Fruit fly (Drosophila melanogaster) whole organism, wandering third instar larva: ENCODE data around the gene RpL34b.
A peak's percentile ranks its signal among the peaks of the same experiment; 100 is the strongest.

ENCODE experiments used
- CG32264 ChIP-seq: fragments of 200-800 bp; sonication (Bioruptor generic); optimal IDR thresholded peaks from 2 replicates; lab custom pipeline; 2016; ENCODE audit warnings: missing biosample characterization, missing genetic modification characterization
- CG9705 ChIP-seq: fragments of 200-800 bp; sonication (Bioruptor generic); optimal IDR thresholded peaks from 2 replicates; lab custom pipeline; 2018; ENCODE audit warnings: missing biosample characterization, mild to moderate bottlenecking, missing genetic modification characterization
- CrebA ChIP-seq: fragments of 200-800 bp; sonication (Bioruptor generic); optimal IDR thresholded peaks from 2 replicates; lab custom pipeline; 2016; ENCODE audit warnings: missing biosample characterization, mild to moderate bottlenecking, missing genetic modification characterization, borderline replicate concordance
- Dfd ChIP-seq: fragments of >200 bp; optimal IDR thresholded peaks from 2 replicates; lab custom pipeline; 2017; ENCODE audit warnings: missing biosample characterization, missing genetic modification characterization
- Dif ChIP-seq: fragments of 200-275, 200-300 bp; sonication (Bioruptor generic); optimal IDR thresholded peaks from 2 replicates; lab custom pipeline; 2018; ENCODE audit warnings: missing biosample characterization, missing genetic modification characterization; ENCODE audit not compliant: partially characterized antibody
- GATAd ChIP-seq: sonication (Bioruptor generic); optimal IDR thresholded peaks from 2 replicates; lab custom pipeline; 2016; ENCODE audit warnings: missing biosample characterization, missing genetic modification characterization
- HLH106 ChIP-seq: fragments of 200-800 bp; optimal IDR thresholded peaks from 3 replicates; lab custom pipeline; 2019; ENCODE audit warnings: missing biosample characterization, mild to moderate bottlenecking, missing genetic modification characterization, moderate library complexity
- Hr78 ChIP-seq: fragments of >200 bp; optimal IDR thresholded peaks from 2 replicates; lab custom pipeline; 2017; ENCODE audit warnings: missing biosample characterization, missing genetic modification characterization
- Hr83 ChIP-seq: fragments of 200-300 bp; sonication (Bioruptor generic); optimal IDR thresholded peaks from 2 replicates; lab custom pipeline; 2016; ENCODE audit warnings: missing biosample characterization, mild to moderate bottlenecking, missing genetic modification characterization, moderate library complexity; ENCODE audit not compliant: poor library complexity, severe bottlenecking
- Mio ChIP-seq: sonication (Bioruptor generic); optimal IDR thresholded peaks from 2 replicates; lab custom pipeline; 2016; ENCODE audit warnings: missing biosample characterization, missing genetic modification characterization
- Myc ChIP-seq: fragments of >200 bp; optimal IDR thresholded peaks from 2 replicates; lab custom pipeline; 2017
- N ChIP-seq: fragments of >200 bp; optimal IDR thresholded peaks from 2 replicates; lab custom pipeline; 2018; ENCODE audit warnings: missing biosample characterization, missing external identifiers, missing genetic modification characterization
- OdsH ChIP-seq: fragments of 200-800 bp; sonication (Bioruptor generic); optimal IDR thresholded peaks from 2 replicates; lab custom pipeline; 2016; ENCODE audit warnings: missing biosample characterization, mild to moderate bottlenecking, missing genetic modification characterization
- Rel ChIP-seq, 2 experiments: fragments of 200-800 bp; sonication (Bioruptor generic) in 1 of 2; optimal IDR thresholded peaks; 2 replicates in 1 of 2; 3 replicates in 1 of 2; lab custom pipeline; 2016 to 2019; ENCODE audit warnings: mild to moderate bottlenecking in 2 of 2, missing biosample characterization in 2 of 2, missing genetic modification characterization in 2 of 2, moderate library complexity in 1 of 2
- Sp1 ChIP-seq: fragments of 200-800 bp; sonication (Bioruptor generic); optimal IDR thresholded peaks from 3 replicates; lab custom pipeline; 2019; ENCODE audit warnings: missing biosample characterization, mild to moderate bottlenecking, missing genetic modification characterization, moderate library complexity
- Vsx2 ChIP-seq: fragments of 200-300, 225-300 bp; sonication (Bioruptor generic); optimal IDR thresholded peaks from 2 replicates; lab custom pipeline; 2018; ENCODE audit warnings: missing biosample characterization, missing genetic modification characterization; ENCODE audit not compliant: partially characterized antibody
- br ChIP-seq: fragments of 200-800 bp; sonication (Bioruptor generic); optimal IDR thresholded peaks from 2 replicates; lab custom pipeline; 2016; ENCODE audit warnings: missing biosample characterization, missing genetic modification characterization
- brk ChIP-seq: fragments of 200-800 bp; sonication (Bioruptor generic); optimal IDR thresholded peaks from 2 replicates; lab custom pipeline; 2016; ENCODE audit warnings: missing biosample characterization, mild to moderate bottlenecking, missing genetic modification characterization
- dl ChIP-seq, 2 experiments: fragments of 175-275, 200-275 bp in 1 of 2; fragments of 200-275 bp in 1 of 2; sonication (Bioruptor generic); optimal IDR thresholded peaks; lab custom pipeline; 2018; ENCODE audit warnings: mild to moderate bottlenecking in 2 of 2, missing biosample characterization in 2 of 2, missing genetic modification characterization in 2 of 2, moderate library complexity in 2 of 2; ENCODE audit not compliant: partially characterized antibody in 2 of 2, insufficient read depth in 1 of 2
- dmrt93B ChIP-seq: fragments of 200-800 bp; sonication (Bioruptor generic); optimal IDR thresholded peaks from 2 replicates; lab custom pipeline; 2018; ENCODE audit warnings: missing biosample characterization, mild to moderate bottlenecking, missing genetic modification characterization
- dsf ChIP-seq: sonication (Bioruptor generic); optimal IDR thresholded peaks from 2 replicates; lab custom pipeline; 2016; ENCODE audit warnings: missing biosample characterization, missing genetic modification characterization, borderline replicate concordance
- ey ChIP-seq: fragments of 200-800 bp; sonication (Bioruptor generic); optimal IDR thresholded peaks from 2 replicates; lab custom pipeline; 2016; ENCODE audit warnings: missing biosample characterization, missing genetic modification characterization
- foxo ChIP-seq, 2 experiments: fragments of 200-800 bp; sonication (Bioruptor generic); optimal IDR thresholded peaks; 2 replicates in 1 of 2; 3 replicates in 1 of 2; lab custom pipeline; 2016 to 2017; ENCODE audit warnings: missing biosample characterization in 2 of 2, missing genetic modification characterization in 2 of 2
- fru ChIP-seq: fragments of 200-800 bp; sonication (Bioruptor generic); optimal IDR thresholded peaks from 3 replicates; lab custom pipeline; 2016; ENCODE audit warnings: missing biosample characterization, mild to moderate bottlenecking, missing genetic modification characterization
- h ChIP-seq: fragments of 200-800 bp; sonication (Bioruptor generic); optimal IDR thresholded peaks from 3 replicates; lab custom pipeline; 2016; ENCODE audit warnings: missing biosample characterization, mild to moderate bottlenecking, missing genetic modification characterization
- jim ChIP-seq: fragments of 175-275, 200-325 bp; sonication (Bioruptor generic); optimal IDR thresholded peaks from 2 replicates; lab custom pipeline; 2016; ENCODE audit warnings: missing biosample characterization, mild to moderate bottlenecking, missing genetic modification characterization
- lola ChIP-seq: fragments of >200 bp; optimal IDR thresholded peaks from 2 replicates; lab custom pipeline; 2017; ENCODE audit warnings: missing biosample characterization, missing genetic modification characterization
- pan ChIP-seq: fragments of >200 bp; optimal IDR thresholded peaks from 2 replicates; lab custom pipeline; 2017
- psq ChIP-seq: fragments of 200-800 bp; sonication (Bioruptor generic); optimal IDR thresholded peaks from 3 replicates; lab custom pipeline; 2017; ENCODE audit warnings: missing biosample characterization, mild to moderate bottlenecking, missing genetic modification characterization, moderate library complexity
- rgr ChIP-seq: fragments of 200-800 bp; sonication (Bioruptor generic); optimal IDR thresholded peaks from 3 replicates; lab custom pipeline; 2016; ENCODE audit warnings: missing biosample characterization, mild to moderate bottlenecking, missing genetic modification characterization
- sage ChIP-seq: fragments of 200-800 bp; sonication (Bioruptor generic); optimal IDR thresholded peaks from 2 replicates; lab custom pipeline; 2016; ENCODE audit warnings: missing biosample characterization, mild to moderate bottlenecking, missing genetic modification characterization
- sv ChIP-seq: fragments of 200-800 bp; sonication (Bioruptor generic); optimal IDR thresholded peaks from 3 replicates; lab custom pipeline; 2016; ENCODE audit warnings: missing biosample characterization, missing genetic modification characterization
- tai ChIP-seq: sonication (Bioruptor generic); optimal IDR thresholded peaks from 2 replicates; lab custom pipeline; 2016; ENCODE audit warnings: missing biosample characterization, missing genetic modification characterization
- usp ChIP-seq: fragments of >200 bp; optimal IDR thresholded peaks from 2 replicates; lab custom pipeline; 2017; ENCODE audit warnings: missing biosample characterization, missing genetic modification characterization
- woc ChIP-seq: sonication (Bioruptor generic); optimal IDR thresholded peaks from 2 replicates; lab custom pipeline; 2016; ENCODE audit warnings: missing biosample characterization, mild to moderate bottlenecking, missing genetic modification characterization

RpL34b gene

dm6 chr3R:9416951-9417350 lies 15.9 kb upstream of the RpL34b start:
- TF ChIP-seq usp (GFP tag; lab: Kevin White, UChicago) (no peak), OdsH (GFP tag; lab: Kevin White, UChicago) (no peak), HLH106 (no peak), Myc (no peak), Vsx2 (GFP tag; lab: Kevin White, UChicago) (no peak), tai (GFP tag; lab: Kevin White, UChicago) (no peak), Dfd (GFP tag; lab: Kevin White, UChicago) (no peak), sv (GFP tag; lab: Kevin White, UChicago) (no peak), dmrt93B (GFP tag; lab: Kevin White, UChicago) (no peak), fru (GFP tag; lab: Kevin White, UChicago) (no peak), foxo (GFP tag; optimal IDR thresholded peaks at IDR 0.05; lab: Kevin White, UChicago) (no peak), Rel (GFP tag; optimal IDR thresholded peaks at IDR 0.05; lab: Kevin White, UChicago) (no peak), Rel (tag; optimal IDR thresholded peaks at IDR 0.05; lab: Kevin White, UChicago) (no peak)

- TF ChIP-seq Myc (peak; percentile 35), brk (no peak)
Measured at dm6 chr3R:9411928-9412640, 11.1 kb upstream of the RpL34b start, which contains the start of the genes Task7 and alpha-Man-IIa. Task7 (minus strand) TSS chr3R:9412293. alpha-Man-IIa (plus strand) TSS chr3R:9412548.

dm6 chr3R:9410182-9410581 lies 9.2 kb upstream of the RpL34b start, which contains the start of gene betaTub85D:
betaTub85D (minus strand) TSS chr3R:9410282.
- no peak for TF ChIP-seq fru (GFP tag; lab: Kevin White, UChicago)
- TF ChIP-seq tai (GFP tag; lab: Kevin White, UChicago): no peak
- no peak for TF ChIP-seq foxo (GFP tag; optimal IDR thresholded peaks at IDR 0.05; lab: Kevin White, UChicago)
- no peak for TF ChIP-seq Dif
- no peak for TF ChIP-seq HLH106
- TF ChIP-seq Vsx2 (GFP tag; lab: Kevin White, UChicago): no peak
- TF ChIP-seq usp (GFP tag; lab: Kevin White, UChicago): no peak
- TF ChIP-seq GATAd (GFP tag; lab: Kevin White, UChicago): no peak

DNA sequence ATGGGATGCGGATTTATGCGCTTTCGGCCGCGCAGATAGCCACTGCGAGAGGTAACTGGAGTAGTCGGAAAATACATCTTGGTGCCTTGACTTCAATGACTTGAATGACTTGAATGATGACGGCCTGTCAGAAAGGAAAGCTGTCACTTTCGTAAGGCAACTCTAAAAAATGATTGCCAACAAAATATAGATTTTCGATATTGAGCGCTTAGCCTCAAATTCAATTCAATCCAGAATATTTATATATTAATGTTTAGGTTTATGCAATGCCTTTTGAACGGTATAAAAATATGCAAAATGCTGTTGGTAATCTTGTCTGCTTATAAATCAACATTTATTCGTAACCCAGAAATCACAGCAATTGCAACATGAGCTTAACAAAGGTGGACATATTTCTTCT lies 7.0 kb upstream of the RpL34b start, which contains the start of gene CG44261:
Gene CG44261, minus strand, starts transcription at position 101 of the 400 bp plus-strand sequence.
- TF ChIP-seq lola (GFP tag; lab: Kevin White, UChicago) (no peak), CG9705 (GFP tag; lab: Kevin White, UChicago) (no peak), Dif (no peak), ey (GFP tag; lab: Kevin White, UChicago) (no peak), dsf (GFP tag; lab: Kevin White, UChicago) (no peak), Sp1 (GFP tag; lab: Kevin White, UChicago) (no peak), N (GFP tag; lab: Kevin White, UChicago) (no peak), Hr78 (GFP tag; lab: Kevin White, UChicago) (no peak), dmrt93B (GFP tag; lab: Kevin White, UChicago) (no peak), fru (GFP tag; lab: Kevin White, UChicago) (no peak), CrebA (GFP tag; lab: Kevin White, UChicago) (no peak), HLH106 (no peak), Mio (GFP tag; lab: Kevin White, UChicago) (no peak), dl (GFP tag; optimal IDR thresholded peaks at IDR 0.05; lab: Kevin White, UChicago; ENCODE audit: insufficient read depth in 1 of 2, partially characterized antibody in 2 of 2) (no peak), tai (GFP tag; lab: Kevin White, UChicago) (no peak), Rel (GFP tag; optimal IDR thresholded peaks at IDR 0.05; lab: Kevin White, UChicago) (no peak), Rel (tag; optimal IDR thresholded peaks at IDR 0.05; lab: Kevin White, UChicago) (no peak), rgr (GFP tag; lab: Kevin White, UChicago) (no peak)
- TF ChIP-seq, all 38 proteins: peak for 0

DNA sequence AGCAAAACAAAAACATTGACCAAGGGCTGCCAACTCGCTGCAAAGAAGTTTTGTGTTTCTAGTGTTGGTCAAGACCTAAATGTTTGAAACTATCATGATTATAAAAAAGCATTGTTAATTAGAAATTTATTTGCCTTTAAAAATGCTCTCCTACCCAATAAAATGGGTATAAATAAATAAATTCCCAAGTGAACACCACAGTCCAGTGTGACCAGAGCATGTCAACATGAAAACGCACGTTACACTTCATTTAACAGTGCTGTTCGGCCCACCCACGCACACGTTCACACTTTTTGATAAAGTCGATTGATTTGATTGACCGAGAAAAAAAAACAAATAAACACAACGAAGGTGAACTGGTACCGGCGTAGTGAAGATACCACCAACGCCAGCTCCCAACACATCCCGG lies 3.1 kb upstream of the RpL34b start, which contains the start of the genes CG9356, BBIP1 and CG8135:
Gene CG9356, minus strand, starts transcription at position 166 of the 409 bp plus-strand sequence.
Gene BBIP1, plus strand, starts transcription at position 282 of the 409 bp plus-strand sequence.
Gene CG8135, plus strand, starts transcription at position 282 of the 409 bp plus-strand sequence.
- TF ChIP-seq br (no peak), CrebA (GFP tag; lab: Kevin White, UChicago) (no peak), tai (GFP tag; lab: Kevin White, UChicago) (no peak), psq (GFP tag; lab: Kevin White, UChicago) (peak; percentile 62), foxo (GFP tag; optimal IDR thresholded peaks at IDR 0.05; lab: Kevin White, UChicago) (peak in 1 of 2 experiments; percentile 86), OdsH (GFP tag; lab: Kevin White, UChicago) (peak; percentile 61), Mio (GFP tag; lab: Kevin White, UChicago) (no peak), jim (GFP tag; lab: Kevin White, UChicago) (peak; percentile 8), ey (GFP tag; lab: Kevin White, UChicago) (peak; percentile 83), h (GFP tag; lab: Kevin White, UChicago) (no peak), lola (GFP tag; lab: Kevin White, UChicago) (no peak), sage (GFP tag; lab: Kevin White, UChicago) (no peak), pan (lab: Kevin White, UChicago) (no peak), Dfd (GFP tag; lab: Kevin White, UChicago) (no peak), brk (no peak), woc (GFP tag; lab: Kevin White, UChicago) (no peak), CG32264 (GFP tag; lab: Kevin White, UChicago) (peak; percentile 75), Sp1 (GFP tag; lab: Kevin White, UChicago) (no peak), Vsx2 (GFP tag; lab: Kevin White, UChicago) (no peak), dsf (GFP tag; lab: Kevin White, UChicago) (no peak), fru (GFP tag; lab: Kevin White, UChicago) (no peak), Hr83 (GFP tag; lab: Kevin White, UChicago) (peak; percentile 73), Dif (no peak), CG9705 (GFP tag; lab: Kevin White, UChicago) (peak; percentile 31), usp (GFP tag; lab: Kevin White, UChicago) (no peak), dl (GFP tag; optimal IDR thresholded peaks at IDR 0.05; lab: Kevin White, UChicago; ENCODE audit: insufficient read depth in 1 of 2, partially characterized antibody in 2 of 2) (no peak)
